Worm (Caenorhabditis elegans): ENCODE results near the gene T05G5.5.

Gene T05G5.5

ce11 chrIII:9700114-9700690, 51.0 kb downstream of the T05G5.5 start (continued):
- TF ChIP-seq nhr-179 (tag; optimal IDR thresholded peaks at IDR 0.05), result no peak
- TF ChIP-seq egrh-3 (GFP tag; IDR thresholded peaks at IDR 0.05), result no peak
- no peak for TF ChIP-seq snpc-4 (GFP tag; optimal IDR thresholded peaks at IDR 0.05)
- TF ChIP-seq snpc-4 (tag; optimal IDR thresholded peaks at IDR 0.05), result no peak
- no peak for TF ChIP-seq lin-35 (GFP tag; optimal IDR thresholded peaks at IDR 0.05)
- no peak for TF ChIP-seq efl-1 (GFP tag; optimal IDR thresholded peaks at IDR 0.05)
- no peak for TF ChIP-seq die-1 (tag; optimal IDR thresholded peaks at IDR 0.05)
- TF ChIP-seq let-526 (GFP tag; IDR thresholded peaks at IDR 0.05), result no peak
- no peak for TF ChIP-seq attf-3 (GFP tag; conservative IDR thresholded peaks at IDR 0.05)
- no peak for TF ChIP-seq F39B2.1 (GFP tag; IDR thresholded peaks at IDR 0.05)
- TF ChIP-seq zim-3 (tag; optimal IDR thresholded peaks at IDR 0.05), result no peak
- TF ChIP-seq dpl-1 (GFP tag; optimal IDR thresholded peaks at IDR 0.05), result no peak
- TF ChIP-seq him-1 (tag; optimal IDR thresholded peaks at IDR 0.05), result no peak
